Fruit fly (Drosophila melanogaster): ENCODE measurements around the gene Lztr1.

Gene Lztr1

DNA sequence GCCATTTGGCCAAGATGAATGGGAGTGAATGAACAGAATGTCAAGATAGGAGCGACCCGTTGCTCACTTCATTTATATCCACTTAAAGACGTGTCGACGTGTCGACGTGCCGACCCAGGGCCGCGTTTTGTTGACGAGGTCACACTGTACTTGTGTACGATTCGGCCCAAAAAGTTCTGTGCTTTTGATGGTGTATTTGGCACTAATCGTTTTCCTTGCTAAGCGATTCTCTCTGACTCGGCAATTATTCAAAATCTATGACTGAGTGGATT, 20.8 kb upstream of the Lztr1 start:
- no peak for TF ChIP-seq CG34367 (tag; optimal IDR thresholded peaks at IDR 0.05)
- no peak for TF ChIP-seq CG10348 (GFP tag; IDR thresholded peaks at IDR 0.05)
- TF ChIP-seq CG15710 (tag; optimal IDR thresholded peaks at IDR 0.05) = no peak
- no peak for TF ChIP-seq Snoo (tag; optimal IDR thresholded peaks at IDR 0.05)

DNA sequence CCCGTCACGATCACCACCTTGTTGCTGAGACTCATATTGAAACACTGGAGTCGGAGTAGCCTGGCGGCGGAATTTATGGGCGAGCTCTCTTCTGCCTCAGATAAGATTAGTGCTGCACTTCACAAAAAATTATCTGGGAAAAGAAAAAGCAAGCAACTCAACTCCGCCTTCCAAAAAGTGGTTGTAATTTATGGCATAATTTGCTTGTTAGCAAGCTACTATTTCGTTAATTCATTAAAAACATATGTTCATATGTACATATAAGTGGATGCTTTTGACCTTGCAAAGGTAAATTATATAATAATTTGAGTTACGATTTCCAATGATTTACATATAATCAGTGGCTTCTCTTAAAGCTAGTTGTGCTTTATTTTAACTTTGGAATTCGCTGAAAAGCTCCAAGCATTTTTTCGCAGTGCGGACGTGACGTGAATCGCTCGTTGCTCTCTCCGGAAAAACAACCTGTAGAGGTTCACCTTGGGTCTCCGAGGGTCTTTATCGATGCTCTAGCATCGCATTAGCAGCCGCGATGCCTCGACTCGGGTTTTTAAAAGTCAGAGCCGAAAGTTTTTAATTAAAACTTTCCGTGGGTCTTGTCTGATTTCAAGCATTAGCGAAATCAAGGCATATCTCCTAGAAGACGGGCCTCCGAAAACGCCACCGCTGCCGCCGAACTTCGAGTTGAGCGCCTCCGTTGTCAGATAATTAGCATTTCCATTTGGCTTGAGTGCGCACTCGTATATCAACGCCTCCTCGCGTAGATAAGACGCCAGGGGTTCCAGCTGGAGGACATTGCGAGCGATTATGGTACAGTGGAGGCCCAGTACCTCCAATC, 20.3 kb upstream of the Lztr1 start, which contains the start of gene CG3699:
Gene CG3699, minus strand, starts transcription at position 51 of the 835 bp plus-strand sequence.
- TF ChIP-seq fd96Ca (GFP tag; IDR thresholded peaks at IDR 0.05) = no peak
- TF ChIP-seq CG8159 (tag; optimal IDR thresholded peaks at IDR 0.05) = peak; percentile 64
- TF ChIP-seq CG14655 (GFP tag; optimal IDR thresholded peaks at IDR 0.05) = no peak
- TF ChIP-seq CG32121 (GFP tag; IDR thresholded peaks at IDR 0.05) = no peak
- no peak for TF ChIP-seq CG4496 (GFP tag; IDR thresholded peaks at IDR 0.05)
- TF ChIP-seq CG12605 (GFP tag; IDR thresholded peaks at IDR 0.05) = no peak
- no peak for TF ChIP-seq gl (tag; optimal IDR thresholded peaks at IDR 0.05)
- no peak for TF ChIP-seq CG34367 (tag; optimal IDR thresholded peaks at IDR 0.05)
- TF ChIP-seq rn (GFP tag; IDR thresholded peaks at IDR 0.05) = no peak
- TF ChIP-seq CG17806 (tag; optimal IDR thresholded peaks at IDR 0.05) = peak; percentile 7
- no peak for TF ChIP-seq CG13204 (GFP tag; optimal IDR thresholded peaks at IDR 0.05)
- no peak for TF ChIP-seq CG10348 (GFP tag; IDR thresholded peaks at IDR 0.05)
- TF ChIP-seq EcR (GFP tag; optimal IDR thresholded peaks at IDR 0.05) = no peak
- TF ChIP-seq CG9948 (tag; optimal IDR thresholded peaks at IDR 0.05) = peak; percentile 25
- no peak for TF ChIP-seq D1 (tag; optimal IDR thresholded peaks at IDR 0.05)
- peak; percentile 38 for TF ChIP-seq Pif1A (GFP tag; optimal IDR thresholded peaks at IDR 0.05)
- peak; percentile 42 for TF ChIP-seq Snoo (tag; optimal IDR thresholded peaks at IDR 0.05)
- TF ChIP-seq Pif1B (GFP tag; optimal IDR thresholded peaks at IDR 0.05) = no peak
- TF ChIP-seq CG8301 (tag; optimal IDR thresholded peaks at IDR 0.05) = peak; percentile 42
- no peak for TF ChIP-seq Ets98B (GFP tag; IDR thresholded peaks at IDR 0.05)
- peak; percentile 60 for TF ChIP-seq CG15710 (tag; optimal IDR thresholded peaks at IDR 0.05)

DNA sequence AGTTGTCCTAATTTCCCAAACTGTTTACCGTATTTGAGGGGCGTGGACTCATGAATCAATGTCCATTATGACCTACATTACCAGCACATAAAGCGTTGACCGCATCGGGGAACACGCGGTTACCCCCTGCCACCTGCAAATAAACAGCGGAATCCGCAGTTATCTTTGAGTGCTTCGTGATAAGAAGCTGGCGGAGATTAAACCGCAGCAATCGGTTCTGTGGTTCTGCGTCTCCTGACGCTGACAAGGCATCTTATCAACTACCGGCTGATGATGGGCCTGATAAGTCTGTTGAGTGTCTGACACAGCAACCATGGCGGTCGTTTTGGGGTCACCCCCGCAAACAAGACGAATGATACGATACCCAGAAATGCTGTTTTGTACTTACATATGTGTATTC, 18.8 kb upstream of the Lztr1 start:
- TF ChIP-seq CG4496 (GFP tag; IDR thresholded peaks at IDR 0.05) (no peak), Pif1B (GFP tag; optimal IDR thresholded peaks at IDR 0.05) (no peak), CG17806 (tag; optimal IDR thresholded peaks at IDR 0.05) (no peak), EcR (GFP tag; optimal IDR thresholded peaks at IDR 0.05) (peak; percentile 73)

DNA sequence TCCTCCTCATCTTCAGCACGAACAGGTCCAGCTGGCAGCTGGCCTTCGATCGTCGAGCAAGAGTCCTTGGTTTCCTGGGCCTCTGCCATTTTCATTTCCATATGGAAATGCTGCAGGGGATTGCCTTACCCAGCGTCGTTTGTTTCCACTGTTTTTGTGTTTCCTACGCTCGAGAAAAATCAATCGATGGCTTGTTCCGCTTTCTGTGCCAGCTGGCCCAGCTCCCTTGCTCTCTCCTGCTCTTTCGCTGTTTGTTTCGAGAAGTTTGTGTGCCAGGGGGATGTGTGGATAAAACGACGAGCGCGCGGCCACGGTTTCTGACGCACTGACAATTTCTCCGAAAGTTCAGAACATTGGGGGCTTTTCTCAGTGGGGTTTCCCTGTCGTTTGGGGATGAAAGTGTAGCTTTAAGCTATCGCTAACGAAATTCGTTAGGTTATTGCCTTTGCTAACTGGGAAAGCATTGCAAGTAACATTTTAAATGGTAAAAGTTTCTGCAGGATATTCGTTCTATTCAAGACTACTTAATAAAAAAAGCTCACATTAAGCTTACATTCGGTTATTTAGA, 18.1 kb upstream of the Lztr1 start, which contains the start of gene CG3703:
Gene CG3703, minus strand, starts transcription at position 328 of the 568 bp plus-strand sequence.
- TF ChIP-seq EcR (GFP tag; optimal IDR thresholded peaks at IDR 0.05) (no peak), Pif1A (GFP tag; optimal IDR thresholded peaks at IDR 0.05) (no peak), CG13204 (GFP tag; optimal IDR thresholded peaks at IDR 0.05) (no peak), Snoo (tag; optimal IDR thresholded peaks at IDR 0.05) (no peak), CG17806 (tag; optimal IDR thresholded peaks at IDR 0.05) (no peak), CG12605 (GFP tag; IDR thresholded peaks at IDR 0.05) (no peak), CG32121 (GFP tag; IDR thresholded peaks at IDR 0.05) (no peak), CG8301 (tag; optimal IDR thresholded peaks at IDR 0.05) (no peak), CG4496 (GFP tag; IDR thresholded peaks at IDR 0.05) (no peak), CG10348 (GFP tag; IDR thresholded peaks at IDR 0.05) (no peak), CG34367 (tag; optimal IDR thresholded peaks at IDR 0.05) (no peak), CG14655 (GFP tag; optimal IDR thresholded peaks at IDR 0.05) (no peak), Ets98B (GFP tag; IDR thresholded peaks at IDR 0.05) (no peak), fd96Ca (GFP tag; IDR thresholded peaks at IDR 0.05) (no peak), rn (GFP tag; IDR thresholded peaks at IDR 0.05) (no peak), CG15710 (tag; optimal IDR thresholded peaks at IDR 0.05) (no peak), D1 (tag; optimal IDR thresholded peaks at IDR 0.05) (no peak), CG8159 (tag; optimal IDR thresholded peaks at IDR 0.05) (no peak), Pif1B (GFP tag; optimal IDR thresholded peaks at IDR 0.05) (no peak), gl (tag; optimal IDR thresholded peaks at IDR 0.05) (no peak)

DNA sequence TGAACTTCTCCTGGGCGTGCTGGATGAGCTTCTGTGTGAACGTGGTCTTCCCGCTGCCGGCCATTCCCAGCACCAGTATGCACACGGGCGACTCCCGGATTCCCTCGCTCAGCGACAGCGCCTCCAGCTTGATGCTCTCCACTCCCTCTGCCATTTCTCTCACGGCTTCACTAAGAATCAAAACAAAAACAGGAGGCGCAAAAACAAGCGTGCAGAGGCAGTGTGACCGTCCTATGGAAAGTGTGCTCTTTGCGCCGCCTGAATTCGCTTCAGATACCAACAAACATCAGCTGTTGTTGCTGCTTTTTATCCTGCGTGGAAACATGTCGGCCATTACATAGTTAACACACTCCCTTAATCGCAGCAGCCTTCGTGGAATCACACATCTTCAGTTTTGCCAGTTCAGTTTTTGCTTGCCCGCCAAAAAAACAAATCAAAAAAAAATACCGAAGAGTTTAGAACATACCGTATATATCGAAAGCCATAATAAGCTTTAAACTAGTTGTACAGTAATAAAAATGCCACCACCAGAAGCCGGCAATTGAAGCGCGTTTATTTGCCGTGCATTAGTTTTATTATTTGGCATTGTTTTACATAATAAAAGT, 13.3 kb upstream of the Lztr1 start, which contains the start of the genes CG3704 and mus81:
Gene CG3704, minus strand, starts transcription at position 226 of the 605 bp plus-strand sequence.
Gene mus81, plus strand, starts transcription at position 496 of the 605 bp plus-strand sequence.
- TF ChIP-seq CG12605 (GFP tag; IDR thresholded peaks at IDR 0.05) (no peak), gl (tag; optimal IDR thresholded peaks at IDR 0.05) (no peak), rn (GFP tag; IDR thresholded peaks at IDR 0.05) (no peak), CG9948 (tag; optimal IDR thresholded peaks at IDR 0.05) (no peak), D1 (tag; optimal IDR thresholded peaks at IDR 0.05) (no peak), Snoo (tag; optimal IDR thresholded peaks at IDR 0.05) (no peak), CG10348 (GFP tag; IDR thresholded peaks at IDR 0.05) (no peak)

DNA sequence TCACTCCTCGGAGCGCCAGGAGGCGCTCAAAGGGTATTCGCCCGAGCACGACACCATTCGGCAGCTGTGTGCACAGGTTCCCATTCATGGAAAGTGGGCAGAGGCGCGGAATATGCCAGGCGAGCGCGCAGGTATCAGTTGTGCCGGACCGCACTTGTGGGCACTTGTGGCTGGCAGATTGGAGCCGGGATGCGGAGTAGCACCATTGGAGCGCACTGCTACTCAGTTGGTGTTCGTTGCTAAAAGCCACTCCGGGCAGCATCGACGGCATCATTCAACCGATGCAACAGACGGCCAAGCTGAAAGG, 8.5 kb upstream of the Lztr1 start:
- TF ChIP-seq CG8159 (tag; optimal IDR thresholded peaks at IDR 0.05) (no peak), Ets98B (GFP tag; IDR thresholded peaks at IDR 0.05) (no peak), CG34367 (tag; optimal IDR thresholded peaks at IDR 0.05) (no peak), CG32121 (GFP tag; IDR thresholded peaks at IDR 0.05) (no peak), CG8301 (tag; optimal IDR thresholded peaks at IDR 0.05) (no peak), D1 (tag; optimal IDR thresholded peaks at IDR 0.05) (no peak), CG9948 (tag; optimal IDR thresholded peaks at IDR 0.05) (no peak), Pif1B (GFP tag; optimal IDR thresholded peaks at IDR 0.05) (no peak), CG4496 (GFP tag; IDR thresholded peaks at IDR 0.05) (no peak), CG10348 (GFP tag; IDR thresholded peaks at IDR 0.05) (no peak), fd96Ca (GFP tag; IDR thresholded peaks at IDR 0.05) (no peak), CG13204 (GFP tag; optimal IDR thresholded peaks at IDR 0.05) (no peak), CG15710 (tag; optimal IDR thresholded peaks at IDR 0.05) (no peak), EcR (GFP tag; optimal IDR thresholded peaks at IDR 0.05) (no peak), Snoo (tag; optimal IDR thresholded peaks at IDR 0.05) (no peak), gl (tag; optimal IDR thresholded peaks at IDR 0.05) (no peak), Pif1A (GFP tag; optimal IDR thresholded peaks at IDR 0.05) (no peak), rn (GFP tag; IDR thresholded peaks at IDR 0.05) (no peak)

All from whole organism, pupa.